ENCODE assay signal across 1 worm cellular context in genomic region chrV:5917707-5918106, ce11.
TF ChIP-seq lines count a peak whose summit lies in the region.

Gene lrpr-1 (minus strand): TSS chrV:5917891.

TF ChIP-seq in whole organism, L1 larva, 84 proteins besides CTCF, POLR2A, EP300 and RAD21 (continued from another document):
- TF ChIP-seq ceh-88 (GFP tag; IDR thresholded peaks at IDR 0.05; lab: Robert Waterston, UW) = peak; percentile 71; the same call in 1 of the 2 replicates
- TF ChIP-seq egl-27 (tag; optimal IDR thresholded peaks at IDR 0.05; lab: Kevin White, UChicago) = no peak
- peak; percentile 57 for TF ChIP-seq jun-1 (tag; optimal IDR thresholded peaks at IDR 0.05; lab: Kevin White, UChicago)
- TF ChIP-seq ztf-4 (tag; optimal IDR thresholded peaks at IDR 0.05; lab: Kevin White, UChicago) = no peak
- TF ChIP-seq nhr-20 (tag; optimal IDR thresholded peaks at IDR 0.05; lab: Kevin White, UChicago) = peak; percentile 93
- peak; percentile 96 for TF ChIP-seq Y116A8C.19 (tag; optimal IDR thresholded peaks at IDR 0.05; lab: Kevin White, UChicago; ENCODE audit: borderline replicate concordance)
- TF ChIP-seq dpl-1 (GFP tag; optimal IDR thresholded peaks at IDR 0.05; lab: Kevin White, UChicago) = peak; percentile 97 to 99 (median 98)
- TF ChIP-seq fos-1 (tag; optimal IDR thresholded peaks at IDR 0.05; lab: Kevin White, UChicago) = peak; percentile 59
- TF ChIP-seq efl-3 (GFP tag; optimal IDR thresholded peaks at IDR 0.05; lab: Kevin White, UChicago) = peak; percentile 90
- peak; percentile 98 for TF ChIP-seq sox-4 (tag; optimal IDR thresholded peaks at IDR 0.05; lab: Kevin White, UChicago)
- TF ChIP-seq pqm-1 (tag; optimal IDR thresholded peaks at IDR 0.05; lab: Kevin White, UChicago) = no peak
- peak; percentile 71 for TF ChIP-seq nhr-11 (tag; optimal IDR thresholded peaks at IDR 0.05; lab: Kevin White, UChicago)
- TF ChIP-seq unc-130 (tag; optimal IDR thresholded peaks at IDR 0.05; lab: Kevin White, UChicago) = no peak
- no peak for TF ChIP-seq nhr-28 (tag; optimal IDR thresholded peaks at IDR 0.05; lab: Kevin White, UChicago)
- peak; percentile 99 for TF ChIP-seq ceh-90 (tag; optimal IDR thresholded peaks at IDR 0.05; lab: Kevin White, UChicago)
- peak; percentile 94 for TF ChIP-seq C04F5.9 (tag; optimal IDR thresholded peaks at IDR 0.05; lab: Kevin White, UChicago)
- TF ChIP-seq efl-1 (optimal IDR thresholded peaks at IDR 0.05; lab: Kevin White, UChicago) = peak; percentile 99
- peak; percentile 98 to 100 for TF ChIP-seq efl-1 (GFP tag; optimal IDR thresholded peaks at IDR 0.05 in 1 of 2; lab: Kevin White, UChicago)
- TF ChIP-seq ceh-63 (GFP tag; optimal IDR thresholded peaks at IDR 0.05; lab: Kevin White, UChicago) = peak; percentile 92
- peak; percentile 56 for TF ChIP-seq lin-15B (tag; optimal IDR thresholded peaks at IDR 0.05; lab: Kevin White, UChicago)
- TF ChIP-seq elt-3 (tag; optimal IDR thresholded peaks at IDR 0.05; lab: Kevin White, UChicago) = peak in 2 of 6 experiments; percentile 16 to 35
- peak; percentile 93 for TF ChIP-seq nhr-19 (GFP tag; conservative IDR thresholded peaks at IDR 0.05; lab: Robert Waterston, UW)
- TF ChIP-seq snu-23 (GFP tag; optimal IDR thresholded peaks at IDR 0.05; lab: Kevin White, UChicago) = peak; percentile 92
- no peak for TF ChIP-seq zag-1 (tag; optimal IDR thresholded peaks at IDR 0.05; lab: Kevin White, UChicago)
